Worm (Caenorhabditis elegans): ENCODE measurements around the gene Y66D12A.16.

- no peak for TF ChIP-seq madf-2 (tag; optimal IDR thresholded peaks at IDR 0.05)
- no peak for TF ChIP-seq ceh-34 (tag; optimal IDR thresholded peaks at IDR 0.05)
- TF ChIP-seq pha-4 (tag; optimal IDR thresholded peaks at IDR 0.05) = no peak
- TF ChIP-seq npax-4 (tag; optimal IDR thresholded peaks at IDR 0.05) = no peak
- no peak for TF ChIP-seq nfya-1 (tag; optimal IDR thresholded peaks at IDR 0.05)
- TF ChIP-seq fkh-6 (tag; optimal IDR thresholded peaks at IDR 0.05) = no peak
- no peak for TF ChIP-seq syd-9 (tag; optimal IDR thresholded peaks at IDR 0.05)
- no peak for TF ChIP-seq elt-2 (tag; optimal IDR thresholded peaks at IDR 0.05)
- no peak for TF ChIP-seq unc-86 (tag; optimal IDR thresholded peaks at IDR 0.05)
- no peak for TF ChIP-seq K09A11.1 (tag; optimal IDR thresholded peaks at IDR 0.05; ENCODE audit: insufficient read depth)
- no peak for TF ChIP-seq dmd-4 (tag; optimal IDR thresholded peaks at IDR 0.05; ENCODE audit: borderline replicate concordance)
- no peak for TF ChIP-seq tbx-2 (tag; optimal IDR thresholded peaks at IDR 0.05)
- TF ChIP-seq C38D4.7 (GFP tag; optimal IDR thresholded peaks at IDR 0.05) = no peak
- TF ChIP-seq lin-11 (tag; optimal IDR thresholded peaks at IDR 0.05) = no peak
These were observed 33.5 kb downstream of the Y66D12A.16 start for ce11 chrIII:11556860-11557259.
